Worm (Caenorhabditis elegans) whole organism, young adult: ENCODE data around the gene elt-3.

Source experiments
- B0019.2 ChIP-seq: fragments of 200-800 bp; sonication (Bioruptor generic); conservative IDR thresholded peaks from 2 replicates; pipeline ENCODE4 v1.3.6; 2022; ENCODE audit warnings: missing genetic modification reagents, missing genetic modification characterization, missing compliant biosample characterization
- B0035.1 ChIP-seq: sonication (generic microtip); optimal IDR thresholded peaks from 2 replicates; lab custom pipeline; 2016; ENCODE audit warnings: missing genetic modification characterization, mild to moderate bottlenecking, missing compliant biosample characterization, missing genotype, missing genetic modification reagents
- B0336.3 ChIP-seq: fragments of 200-800 bp; sonication (Bioruptor generic); IDR thresholded peaks from 2 replicates; pipeline ENCODE4 v1.3.6; 2022; ENCODE audit warnings: missing genetic modification characterization, missing compliant biosample characterization
- D2030.7 ChIP-seq: fragments of 200-800 bp; sonication (Bioruptor generic); IDR thresholded peaks from 2 replicates; pipeline ENCODE4 v1.3.6; 2022; ENCODE audit warnings: missing genetic modification reagents, missing genetic modification characterization, missing compliant biosample characterization
- F23B12.7 ChIP-seq: sonication (generic microtip); optimal IDR thresholded peaks from 2 replicates; lab custom pipeline; 2017; ENCODE audit warnings: missing genetic modification characterization, mild to moderate bottlenecking, missing compliant biosample characterization, antibody characterized with exemption, moderate library complexity; ENCODE audit not compliant: insufficient read depth
- F57A8.1 ChIP-seq: fragments of 200-800 bp; sonication (Bioruptor generic); optimal IDR thresholded peaks from 2 replicates; lab custom pipeline; 2018; ENCODE audit warnings: mild to moderate bottlenecking, missing genetic modification characterization, moderate library complexity, missing compliant biosample characterization
- K11D2.4 ChIP-seq: fragments of 200-800 bp; sonication (Bioruptor generic); IDR thresholded peaks from 2 replicates; pipeline ENCODE4 v1.3.6; 2022; ENCODE audit warnings: missing genetic modification reagents, missing genetic modification characterization, missing compliant biosample characterization
- ZK185.1 ChIP-seq: sonication (generic microtip); optimal IDR thresholded peaks from 2 replicates; lab custom pipeline; 2016; ENCODE audit warnings: mild to moderate bottlenecking, missing genetic modification characterization, missing compliant biosample characterization; ENCODE audit not compliant: poor library complexity, severe bottlenecking
- aptf-3 ChIP-seq: fragments of 200-800 bp; sonication (Bioruptor generic); IDR thresholded peaks from 2 replicates; pipeline ENCODE4 v1.3.6; 2022; ENCODE audit warnings: missing genetic modification characterization, missing compliant biosample characterization
- atf-7 ChIP-seq: sonication (generic microtip); optimal IDR thresholded peaks from 2 replicates; lab custom pipeline; 2017; ENCODE audit warnings: mild to moderate bottlenecking, missing genetic modification characterization, missing compliant biosample characterization
- cebp-1 ChIP-seq, 2 experiments: fragments of 200-800 bp in 1 of 2; sonication (Bioruptor generic) in 1 of 2; sonication (generic microtip) in 1 of 2; IDR thresholded peaks in 1 of 2; optimal IDR thresholded peaks in 1 of 2; 2 replicates each; pipeline versions ENCODE4 v1.3.6 to Lab custom; 2017 to 2022; ENCODE audit warnings: missing compliant biosample characterization in 2 of 2, missing genetic modification characterization in 2 of 2, mild to moderate bottlenecking in 1 of 2, missing genetic modification reagents in 1 of 2, moderate library complexity in 1 of 2
- cebp-2 ChIP-seq: fragments of 200-800 bp; sonication (Bioruptor generic); IDR thresholded peaks from 2 replicates; pipeline ENCODE4 v1.3.6; 2022; ENCODE audit warnings: missing genetic modification characterization, missing compliant biosample characterization
- ceh-91 ChIP-seq: fragments of 200-800 bp; sonication (Bioruptor generic); IDR thresholded peaks from 2 replicates; pipeline ENCODE4 v1.3.6; 2022; ENCODE audit warnings: missing genetic modification reagents, missing genetic modification characterization, missing compliant biosample characterization
- die-1 ChIP-seq: sonication (generic microtip); optimal IDR thresholded peaks from 2 replicates; lab custom pipeline; 2016; ENCODE audit warnings: missing genotype, mild to moderate bottlenecking, missing genetic modification characterization, missing compliant biosample characterization
- dox-1 ChIP-seq: fragments of 200-800 bp; sonication (Bioruptor generic); IDR thresholded peaks from 2 replicates; pipeline ENCODE4 v1.3.6; 2022; ENCODE audit warnings: missing genetic modification reagents, missing genetic modification characterization, missing compliant biosample characterization
- ekl-4 ChIP-seq: fragments of 200-800 bp; sonication (Bioruptor generic); IDR thresholded peaks from 2 replicates; pipeline ENCODE4 v1.3.6; 2022; ENCODE audit warnings: missing genetic modification reagents, missing genetic modification characterization, missing compliant biosample characterization
- ets-4 ChIP-seq: fragments of 200-800 bp; sonication (Bioruptor generic); optimal IDR thresholded peaks from 2 replicates; lab custom pipeline; 2018; ENCODE audit warnings: mild to moderate bottlenecking, missing genetic modification characterization, missing compliant biosample characterization
- gei-17 ChIP-seq: fragments of 200-800 bp; sonication (Bioruptor generic); optimal IDR thresholded peaks from 2 replicates; lab custom pipeline; 2018; ENCODE audit warnings: mild to moderate bottlenecking, missing genetic modification characterization, missing compliant biosample characterization
- him-1 ChIP-seq: sonication (generic microtip); optimal IDR thresholded peaks from 2 replicates; lab custom pipeline; 2016; ENCODE audit warnings: missing genotype, missing genetic modification reagents, missing genetic modification characterization, missing compliant biosample characterization
- hmg-1.2 ChIP-seq: fragments of 200-800 bp; sonication (Bioruptor generic); IDR thresholded peaks from 2 replicates; pipeline ENCODE4 v1.3.6; 2022; ENCODE audit warnings: missing genetic modification reagents, missing genetic modification characterization, missing compliant biosample characterization
- hrde-1 ChIP-seq: sonication (generic microtip); optimal IDR thresholded peaks from 2 replicates; lab custom pipeline; 2016; ENCODE audit warnings: missing genetic modification characterization, mild to moderate bottlenecking, missing compliant biosample characterization, moderate library complexity, missing genotype, missing genetic modification reagents, borderline replicate concordance
- let-526 ChIP-seq: fragments of 200-800 bp; sonication (Bioruptor generic); IDR thresholded peaks from 2 replicates; pipeline ENCODE4 v1.3.6; 2022; ENCODE audit warnings: missing genetic modification reagents, missing genetic modification characterization, missing compliant biosample characterization
- lin-35 ChIP-seq, 3 experiments: fragments of 150-350 bp in 2 of 3; sonication (generic microtip) in 1 of 3; optimal IDR thresholded peaks; 2 replicates each; lab custom pipeline; 2014 to 2018; ENCODE audit warnings: missing biosample characterization in 3 of 3, missing genetic modification characterization in 3 of 3, missing genetic modification reagents in 3 of 3
- lin-40 ChIP-seq: sonication (generic microtip); optimal IDR thresholded peaks from 2 replicates; lab custom pipeline; 2016; ENCODE audit warnings: missing genetic modification characterization, mild to moderate bottlenecking, missing compliant biosample characterization, missing genotype, missing genetic modification reagents
- lin-54 ChIP-seq: fragments of 200-800 bp; sonication (Bioruptor generic); optimal IDR thresholded peaks from 2 replicates; lab custom pipeline; 2018; ENCODE audit warnings: mild to moderate bottlenecking, missing genetic modification characterization, missing compliant biosample characterization
- lir-1 ChIP-seq: fragments of 200-800 bp; sonication (Bioruptor generic); conservative IDR thresholded peaks from 2 replicates; pipeline ENCODE4 v1.3.6; 2022; ENCODE audit warnings: missing genetic modification reagents, missing genetic modification characterization, missing compliant biosample characterization
- lsy-27 ChIP-seq: sonication (generic microtip); optimal IDR thresholded peaks from 2 replicates; lab custom pipeline; 2017; ENCODE audit warnings: missing genetic modification characterization, mild to moderate bottlenecking, missing compliant biosample characterization, antibody characterized with exemption, missing genotype, borderline replicate concordance; ENCODE audit not compliant: insufficient read depth
- madf-10 ChIP-seq: sonication (generic microtip); optimal IDR thresholded peaks from 2 replicates; lab custom pipeline; 2016; ENCODE audit warnings: mild to moderate bottlenecking, missing genetic modification characterization, missing compliant biosample characterization
- mcd-1 ChIP-seq: fragments of 200-800 bp; sonication (Bioruptor generic); IDR thresholded peaks from 2 replicates; pipeline ENCODE4 v1.3.6; 2022; ENCODE audit warnings: missing genetic modification reagents, missing genetic modification characterization, missing compliant biosample characterization
- nfyb-1 ChIP-seq: fragments of 200-800 bp; sonication (Bioruptor generic); IDR thresholded peaks from 2 replicates; pipeline ENCODE4 v1.3.6; 2022; ENCODE audit warnings: missing genetic modification reagents, missing genetic modification characterization, missing compliant biosample characterization
- nhr-27 ChIP-seq: fragments of 200-800 bp; sonication (Bioruptor generic); optimal IDR thresholded peaks from 2 replicates; lab custom pipeline; 2018; ENCODE audit warnings: mild to moderate bottlenecking, missing genetic modification characterization, moderate library complexity, missing compliant biosample characterization
- nhr-80 ChIP-seq: sonication (generic microtip); optimal IDR thresholded peaks from 2 replicates; lab custom pipeline; 2016; ENCODE audit warnings: missing genetic modification characterization, missing compliant biosample characterization
- rcor-1 ChIP-seq: fragments of 200-800 bp; sonication (Bioruptor generic); IDR thresholded peaks from 2 replicates; pipeline ENCODE4 v1.3.6; 2022; ENCODE audit warnings: missing genetic modification reagents, missing genetic modification characterization, missing compliant biosample characterization
- repo-1 ChIP-seq: sonication (generic microtip); optimal IDR thresholded peaks from 2 replicates; lab custom pipeline; 2017; ENCODE audit warnings: mild to moderate bottlenecking, missing genetic modification characterization, missing compliant biosample characterization
- rpc-1 ChIP-seq, 2 experiments: fragments of 150-350 bp in 1 of 2; sonication (generic microtip) in 1 of 2; optimal IDR thresholded peaks; 2 replicates each; lab custom pipeline; 2014 to 2018; ENCODE audit warnings: missing biosample characterization in 1 of 2, missing genetic modification characterization in 1 of 2, missing genetic modification reagents in 1 of 2, missing genotype in 1 of 2
- sdz-38 ChIP-seq: sonication (generic microtip); optimal IDR thresholded peaks from 2 replicates; lab custom pipeline; 2016; ENCODE audit warnings: missing genotype, missing genetic modification characterization, missing compliant biosample characterization
- snpc-3.4 ChIP-seq: sonication (generic microtip); optimal IDR thresholded peaks from 2 replicates; lab custom pipeline; 2017; ENCODE audit warnings: missing genetic modification characterization, mild to moderate bottlenecking, missing compliant biosample characterization, antibody characterized with exemption, moderate library complexity, missing genotype, missing genetic modification reagents
- snpc-4 ChIP-seq, 5 experiments: fragments of 150-350 bp in 1 of 5; sonication (generic microtip) in 4 of 5; optimal IDR thresholded peaks; 2 replicates each; lab custom pipeline; 2014 to 2018; ENCODE audit warnings: missing genetic modification characterization in 5 of 5, missing biosample characterization in 3 of 5, antibody characterized with exemption in 2 of 5, mild to moderate bottlenecking in 2 of 5, missing compliant biosample characterization in 2 of 5, missing genotype in 2 of 5, moderate library complexity in 2 of 5, missing genetic modification reagents in 1 of 5
- sptf-2 ChIP-seq: fragments of 200-800 bp; sonication (Bioruptor generic); optimal IDR thresholded peaks from 2 replicates; lab custom pipeline; 2018; ENCODE audit warnings: mild to moderate bottlenecking, missing genetic modification characterization, missing compliant biosample characterization
- tbp1 ChIP-seq: fragments of 200-800 bp; sonication (Bioruptor generic); optimal IDR thresholded peaks from 2 replicates; lab custom pipeline; 2018; ENCODE audit warnings: mild to moderate bottlenecking, missing genetic modification characterization, missing compliant biosample characterization
- tbx-9 ChIP-seq: sonication (generic microtip); optimal IDR thresholded peaks from 2 replicates; lab custom pipeline; 2016; ENCODE audit warnings: borderline replicate concordance, missing genetic modification characterization, inconsistent platforms, missing compliant biosample characterization
- unc-62 ChIP-seq: fragments of 150-350 bp; optimal IDR thresholded peaks from 2 replicates; lab custom pipeline; 2014; ENCODE audit warnings: missing biosample characterization, missing genetic modification reagents, missing genetic modification characterization
- zfh-2 ChIP-seq: fragments of 200-800 bp; sonication (Bioruptor generic); conservative IDR thresholded peaks from 2 replicates; pipeline ENCODE4 v1.3.6; 2022; ENCODE audit warnings: missing genetic modification reagents, missing genetic modification characterization, missing compliant biosample characterization
- ztf-18 ChIP-seq: sonication (generic microtip); optimal IDR thresholded peaks from 2 replicates; lab custom pipeline; 2016; ENCODE audit warnings: missing genotype, mild to moderate bottlenecking, missing genetic modification characterization, missing compliant biosample characterization
- ztf-26 ChIP-seq: sonication (generic microtip); optimal IDR thresholded peaks from 2 replicates; lab custom pipeline; 2017; ENCODE audit warnings: missing genetic modification characterization, missing compliant biosample characterization
- ztf-3 ChIP-seq: fragments of 200-800 bp; sonication (Bioruptor generic); optimal IDR thresholded peaks from 2 replicates; lab custom pipeline; 2018; ENCODE audit warnings: mild to moderate bottlenecking, missing genetic modification characterization, missing compliant biosample characterization

The elt-3 gene

ce11 chrX:13950620-13951152 is 16.0 kb downstream of the elt-3 start:
- TF ChIP-seq B0336.3 (GFP tag; lab: Robert Waterston, UW) (peak; percentile 58; the same call in 1 of the 2 replicates), ets-4 (GFP tag; lab: Kevin White, UChicago) (no peak), dox-1 (GFP tag; lab: Robert Waterston, UW) (0 out of 2 replicates have a peak, but pooled peaks have one; percentile 46), ekl-4 (GFP tag; lab: Robert Waterston, UW) (no peak), rcor-1 (GFP tag; lab: Robert Waterston, UW) (peak; percentile 42; the same call in 1 of the 2 replicates), lin-35 (GFP tag; optimal IDR thresholded peaks at IDR 0.05; lab: Kevin White, UChicago) (no peak), lin-40 (tag; lab: Kevin White, UChicago) (peak; percentile 54), tbp1 (peak; percentile 2), F57A8.1 (no peak), atf-7 (tag; lab: Kevin White, UChicago) (no peak), repo-1 (tag; lab: Kevin White, UChicago) (no peak), B0019.2 (GFP tag; lab: Robert Waterston, UW) (no peak), madf-10 (tag; lab: Kevin White, UChicago) (peak; percentile 9), lsy-27 (no peak), cebp-1 (GFP tag; IDR thresholded peaks at IDR 0.05; lab: Robert Waterston, UW) (no peak), cebp-1 (tag; optimal IDR thresholded peaks at IDR 0.05; lab: Kevin White, UChicago) (peak; percentile 56), F23B12.7 (tag; lab: Kevin White, UChicago) (no peak), mcd-1 (GFP tag; lab: Robert Waterston, UW) (peak; percentile 29), lir-1 (GFP tag; lab: Robert Waterston, UW) (no peak), ceh-91 (GFP tag; lab: Robert Waterston, UW) (no peak), unc-62 (peak; percentile 7), cebp-2 (GFP tag; lab: Robert Waterston, UW) (no peak), hrde-1 (no peak), snpc-3.4 (tag; lab: Kevin White, UChicago) (no peak), tbx-9 (tag; lab: Kevin White, UChicago) (no peak), sptf-2 (GFP tag; lab: Kevin White, UChicago) (no peak), die-1 (tag; lab: Kevin White, UChicago) (no peak), gei-17 (peak; percentile 5), nhr-80 (tag; lab: Kevin White, UChicago) (peak; percentile 56), him-1 (tag; lab: Kevin White, UChicago) (no peak), ztf-3 (GFP tag; lab: Kevin White, UChicago) (no peak), nhr-27 (tag; lab: Kevin White, UChicago) (no peak), ZK185.1 (peak; percentile 43), aptf-3 (no peak), let-526 (GFP tag; lab: Robert Waterston, UW) (no peak), lin-54 (GFP tag; lab: Kevin White, UChicago) (no peak), D2030.7 (GFP tag; lab: Robert Waterston, UW) (no peak), sdz-38 (no peak), hmg-1.2 (GFP tag; lab: Robert Waterston, UW) (peak; percentile 89), B0035.1 (no peak), K11D2.4 (GFP tag; lab: Robert Waterston, UW) (no peak), rpc-1 (optimal IDR thresholded peaks at IDR 0.05; lab: Kevin White, UChicago) (no peak), rpc-1 (tag; optimal IDR thresholded peaks at IDR 0.05; lab: Kevin White, UChicago) (no peak), ztf-26 (peak; percentile 60), zfh-2 (GFP tag; lab: Robert Waterston, UW) (peak; percentile 77), nfyb-1 (GFP tag; lab: Robert Waterston, UW) (no peak), snpc-4 (GFP tag; optimal IDR thresholded peaks at IDR 0.05; lab: Kevin White, UChicago) (no peak), snpc-4 (tag; optimal IDR thresholded peaks at IDR 0.05; lab: Kevin White, UChicago) (peak in 1 of 4 experiments; percentile 34), ztf-18 (tag; lab: Kevin White, UChicago) (no peak)
